Worm (Caenorhabditis elegans) whole organism, L4 larva: ENCODE measurements around the gene F54C9.3.

Experiments used
- D1046.2 ChIP-seq: fragments of 200-800 bp; sonication (Bioruptor generic); IDR thresholded peaks from 2 replicates; pipeline ENCODE4 v1.3.6; 2022; ENCODE audit warnings: missing genetic modification characterization, missing compliant biosample characterization
- F37D6.2 ChIP-seq: sonication (generic microtip); optimal IDR thresholded peaks from 2 replicates; lab custom pipeline; 2016; ENCODE audit warnings: mild to moderate bottlenecking, missing genetic modification characterization, missing compliant biosample characterization
- F49E8.2 ChIP-seq: sonication (generic microtip); optimal IDR thresholded peaks from 2 replicates; lab custom pipeline; 2016; ENCODE audit warnings: missing compliant biosample characterization, mild to moderate bottlenecking, missing genetic modification characterization, borderline replicate concordance
- T20F7.1 ChIP-seq: fragments of 200-800 bp; sonication (Bioruptor generic); optimal IDR thresholded peaks from 2 replicates; lab custom pipeline; 2018; ENCODE audit warnings: mild to moderate bottlenecking, missing genetic modification characterization, missing compliant biosample characterization
- T26A8.4 ChIP-seq: fragments of 200-800 bp; sonication (Bioruptor generic); IDR thresholded peaks from 2 replicates; pipeline ENCODE4 v1.3.6; 2022; ENCODE audit warnings: missing genetic modification characterization, missing compliant biosample characterization
- Y48G9A.11 ChIP-seq: fragments of 200-800 bp; sonication (Bioruptor generic); IDR thresholded peaks from 2 replicates; pipeline ENCODE4 v1.3.6; 2022; ENCODE audit warnings: missing genetic modification reagents, missing genetic modification characterization, missing compliant biosample characterization
- Y5F2A.4 ChIP-seq: fragments of 200-800 bp; sonication (Bioruptor generic); optimal IDR thresholded peaks from 2 replicates; lab custom pipeline; 2018; ENCODE audit warnings: mild to moderate bottlenecking, missing genetic modification characterization, missing compliant biosample characterization
- ZK546.5 ChIP-seq, 2 experiments: sonication (generic microtip); optimal IDR thresholded peaks; 2 replicates each; lab custom pipeline; 2017; ENCODE audit warnings: missing biosample characterization in 2 of 2, missing genetic modification characterization in 2 of 2
- aha-1 ChIP-seq: fragments of 150-350 bp; peaks from one replicate; lab custom pipeline; 2014; ENCODE audit warnings: missing biosample characterization, missing genetic modification characterization
- ama-1 ChIP-seq: fragments of 150-350 bp; optimal IDR thresholded peaks from 2 replicates; lab custom pipeline; 2014; ENCODE audit warnings: inconsistent platforms, mixed read lengths
- arid-1 ChIP-seq: fragments of 200-800 bp; sonication (Bioruptor generic); conservative IDR thresholded peaks from 2 replicates; pipeline ENCODE4 v1.3.6; 2022; ENCODE audit warnings: missing genetic modification reagents, missing genetic modification characterization, missing compliant biosample characterization
- ceh-20 ChIP-seq: fragments of 200-800 bp; sonication (Bioruptor generic); IDR thresholded peaks from 2 replicates; pipeline ENCODE4 v1.3.6; 2022; ENCODE audit warnings: missing genetic modification reagents, missing genetic modification characterization, missing compliant biosample characterization
- daf-8 ChIP-seq: fragments of 200-800 bp; sonication (Bioruptor generic); IDR thresholded peaks from 2 replicates; pipeline ENCODE4 v1.3.6; 2022; ENCODE audit warnings: missing genetic modification characterization, missing compliant biosample characterization
- dmd-8 ChIP-seq: fragments of 200-800 bp; sonication (Bioruptor generic); IDR thresholded peaks from 2 replicates; pipeline ENCODE4 v1.3.6; 2022; ENCODE audit warnings: missing genetic modification characterization, missing compliant biosample characterization
- dmd-9 ChIP-seq: fragments of 200-800 bp; sonication (Bioruptor generic); IDR thresholded peaks from 2 replicates; pipeline ENCODE4 v1.3.6; 2022; ENCODE audit warnings: missing genetic modification reagents, missing genetic modification characterization, missing compliant biosample characterization
- dpl-1 ChIP-seq: fragments of 150-350 bp; optimal IDR thresholded peaks from 2 replicates; lab custom pipeline; 2014; ENCODE audit warnings: missing biosample characterization, missing genetic modification reagents, missing genetic modification characterization
- egl-27 ChIP-seq: sonication (generic microtip); optimal IDR thresholded peaks from 3 replicates; lab custom pipeline; 2017; ENCODE audit warnings: missing biosample characterization, missing genetic modification reagents, missing genetic modification characterization
- egl-43 ChIP-seq: fragments of 200-800 bp; sonication (Bioruptor generic); IDR thresholded peaks from 2 replicates; pipeline ENCODE4 v1.3.6; 2022; ENCODE audit warnings: missing genetic modification reagents, missing genetic modification characterization, missing compliant biosample characterization
- fos-1 ChIP-seq: fragments of 150-350 bp; optimal IDR thresholded peaks from 2 replicates; lab custom pipeline; 2014; ENCODE audit warnings: missing biosample characterization, missing genetic modification characterization
- hif-1 ChIP-seq, 2 experiments: sonication (generic microtip); optimal IDR thresholded peaks; 2 replicates each; lab custom pipeline; 2016 to 2017; ENCODE audit warnings: missing compliant biosample characterization in 2 of 2, missing genetic modification characterization in 2 of 2, missing genetic modification reagents in 2 of 2, missing genotype in 2 of 2, mild to moderate bottlenecking in 1 of 2
- hlh-30 ChIP-seq: sonication (generic microtip); optimal IDR thresholded peaks from 2 replicates; lab custom pipeline; 2017; ENCODE audit warnings: antibody characterized with exemption, mild to moderate bottlenecking, missing genetic modification characterization, missing compliant biosample characterization; ENCODE audit not compliant: insufficient read depth
- hmg-1.1 ChIP-seq: fragments of 200-800 bp; sonication (Bioruptor generic); IDR thresholded peaks from 2 replicates; pipeline ENCODE4 v1.3.6; 2022; ENCODE audit warnings: missing genetic modification reagents, missing genetic modification characterization, missing compliant biosample characterization
- jun-1 ChIP-seq: fragments of 150-350 bp; optimal IDR thresholded peaks from 2 replicates; lab custom pipeline; 2014; ENCODE audit warnings: missing biosample characterization, missing genetic modification reagents, missing genetic modification characterization
- lim-7 ChIP-seq: fragments of 200-800 bp; sonication (Bioruptor generic); IDR thresholded peaks from 2 replicates; pipeline ENCODE4 v1.3.6; 2022; ENCODE audit warnings: missing genetic modification characterization, missing compliant biosample characterization
- lin-15B ChIP-seq: fragments of 150-350 bp; sonication (generic microtip); optimal IDR thresholded peaks from 3 replicates; lab custom pipeline; 2014; ENCODE audit warnings: missing biosample characterization, missing genetic modification characterization
- lin-38 ChIP-seq: fragments of 200-800 bp; sonication (Bioruptor generic); IDR thresholded peaks from 2 replicates; pipeline ENCODE4 v1.3.6; 2022; ENCODE audit warnings: missing genetic modification reagents, missing genetic modification characterization, missing compliant biosample characterization
- lir-3 ChIP-seq: sonication (generic microtip); optimal IDR thresholded peaks from 2 replicates; lab custom pipeline; 2016; ENCODE audit warnings: mild to moderate bottlenecking, missing genetic modification characterization, missing compliant biosample characterization
- lsy-2 ChIP-seq, 2 experiments: fragments of 150-350 bp in 1 of 2; sonication (generic microtip) in 1 of 2; optimal IDR thresholded peaks; 2 replicates each; lab custom pipeline; 2014 to 2017; ENCODE audit warnings: missing biosample characterization in 2 of 2, missing genetic modification characterization in 2 of 2
- mep-1 ChIP-seq: fragments of 150-350 bp; sonication (generic microtip); optimal IDR thresholded peaks from 3 replicates; lab custom pipeline; 2014; ENCODE audit warnings: missing biosample characterization, missing genetic modification characterization
- nhr-11 ChIP-seq: fragments of 150-350 bp; optimal IDR thresholded peaks from 2 replicates; lab custom pipeline; 2014; ENCODE audit warnings: missing biosample characterization, missing genetic modification characterization
- nhr-111 ChIP-seq: fragments of 200-800 bp; sonication (Bioruptor generic); optimal IDR thresholded peaks from 2 replicates; lab custom pipeline; 2018; ENCODE audit warnings: mild to moderate bottlenecking, missing genetic modification characterization, missing compliant biosample characterization
- nhr-25 ChIP-seq: sonication (generic microtip); optimal IDR thresholded peaks from 2 replicates; lab custom pipeline; 2017; ENCODE audit warnings: missing genetic modification characterization, mild to moderate bottlenecking, missing compliant biosample characterization, antibody characterized with exemption, moderate library complexity, borderline replicate concordance; ENCODE audit not compliant: insufficient read depth
- nhr-76 ChIP-seq: fragments of 150-350 bp; optimal IDR thresholded peaks from 2 replicates; lab custom pipeline; 2014; ENCODE audit warnings: missing biosample characterization, missing genetic modification characterization
- pha-4 ChIP-seq, 2 experiments: fragments of 150-350 bp in 1 of 2; fragments of 200-800 bp in 1 of 2; sonication (Bioruptor generic) in 1 of 2; IDR thresholded peaks in 1 of 2; optimal IDR thresholded peaks in 1 of 2; 2 replicates each; pipeline versions ENCODE4 v1.3.6 to Lab custom; 2014 to 2022; ENCODE audit warnings: missing genetic modification characterization in 2 of 2, missing genetic modification reagents in 2 of 2, missing biosample characterization in 1 of 2, missing compliant biosample characterization in 1 of 2
- php-3 ChIP-seq: fragments of 200-800 bp; sonication (Bioruptor generic); IDR thresholded peaks from 2 replicates; pipeline ENCODE4 v1.3.6; 2022; ENCODE audit warnings: missing genetic modification reagents, missing genetic modification characterization, missing compliant biosample characterization
- rbr-2 ChIP-seq: sonication (generic microtip); optimal IDR thresholded peaks from 2 replicates; lab custom pipeline; 2016; ENCODE audit warnings: missing genotype, missing genetic modification characterization, missing compliant biosample characterization
- saeg-2 ChIP-seq: fragments of 200-800 bp; sonication (Bioruptor generic); IDR thresholded peaks from 2 replicates; pipeline ENCODE4 v1.3.6; 2022; ENCODE audit warnings: missing genetic modification reagents, missing genetic modification characterization, missing compliant biosample characterization
- sdz-12 ChIP-seq: fragments of 200-800 bp; sonication (Bioruptor generic); optimal IDR thresholded peaks from 2 replicates; lab custom pipeline; 2018; ENCODE audit warnings: mild to moderate bottlenecking, missing genetic modification characterization, missing compliant biosample characterization
- skn-1 ChIP-seq: fragments of 150-350 bp; optimal IDR thresholded peaks from 2 replicates; lab custom pipeline; 2014; ENCODE audit warnings: missing biosample characterization, missing genetic modification characterization
- spr-1 ChIP-seq: sonication (generic microtip); optimal IDR thresholded peaks from 2 replicates; lab custom pipeline; 2016; ENCODE audit warnings: mild to moderate bottlenecking, missing genetic modification characterization, missing compliant biosample characterization
- spr-3 ChIP-seq: fragments of 200-800 bp; sonication (Bioruptor generic); optimal IDR thresholded peaks from 2 replicates; lab custom pipeline; 2018; ENCODE audit warnings: mild to moderate bottlenecking, missing genetic modification characterization, missing compliant biosample characterization
- tag-97 ChIP-seq: fragments of 200-800 bp; sonication (Bioruptor generic); IDR thresholded peaks from 2 replicates; pipeline ENCODE4 v1.3.6; 2022; ENCODE audit warnings: missing genetic modification characterization, missing compliant biosample characterization
- unc-130 ChIP-seq: sonication (generic microtip); optimal IDR thresholded peaks from 2 replicates; lab custom pipeline; 2016; ENCODE audit warnings: missing genetic modification reagents, missing genetic modification characterization, missing compliant biosample characterization
- unc-62 ChIP-seq, 3 experiments: fragments of 150-350 bp in 1 of 3; sonication (generic microtip); optimal IDR thresholded peaks in 2 of 3; peaks in 1 of 3; 1 replicate in 1 of 3; 2 replicates in 2 of 3; lab custom pipeline; 2014 to 2017; ENCODE audit warnings: missing biosample characterization in 3 of 3, missing genetic modification characterization in 3 of 3, missing genetic modification reagents in 3 of 3, missing genotype in 1 of 3
- vab-7 ChIP-seq: fragments of 200-800 bp; sonication (Bioruptor generic); IDR thresholded peaks from 2 replicates; pipeline ENCODE4 v1.3.6; 2022; ENCODE audit warnings: missing genetic modification reagents, missing genetic modification characterization, missing compliant biosample characterization
- zip-11 ChIP-seq: fragments of 200-800 bp; sonication (Bioruptor generic); IDR thresholded peaks from 2 replicates; pipeline ENCODE4 v1.3.6; 2022; ENCODE audit warnings: missing genetic modification characterization, missing compliant biosample characterization
- zip-2 ChIP-seq: fragments of 150-350 bp; optimal IDR thresholded peaks from 2 replicates; lab custom pipeline; 2014; ENCODE audit warnings: missing biosample characterization, missing genetic modification characterization
- ztf-11 ChIP-seq: fragments of 150-350 bp; optimal IDR thresholded peaks from 2 replicates; lab custom pipeline; 2014; ENCODE audit warnings: missing biosample characterization, missing genetic modification characterization
- ztf-7 ChIP-seq: fragments of 150-350 bp; optimal IDR thresholded peaks from 2 replicates; lab custom pipeline; 2014; ENCODE audit warnings: missing biosample characterization, missing genetic modification characterization

F54C9.3 gene

DNA sequence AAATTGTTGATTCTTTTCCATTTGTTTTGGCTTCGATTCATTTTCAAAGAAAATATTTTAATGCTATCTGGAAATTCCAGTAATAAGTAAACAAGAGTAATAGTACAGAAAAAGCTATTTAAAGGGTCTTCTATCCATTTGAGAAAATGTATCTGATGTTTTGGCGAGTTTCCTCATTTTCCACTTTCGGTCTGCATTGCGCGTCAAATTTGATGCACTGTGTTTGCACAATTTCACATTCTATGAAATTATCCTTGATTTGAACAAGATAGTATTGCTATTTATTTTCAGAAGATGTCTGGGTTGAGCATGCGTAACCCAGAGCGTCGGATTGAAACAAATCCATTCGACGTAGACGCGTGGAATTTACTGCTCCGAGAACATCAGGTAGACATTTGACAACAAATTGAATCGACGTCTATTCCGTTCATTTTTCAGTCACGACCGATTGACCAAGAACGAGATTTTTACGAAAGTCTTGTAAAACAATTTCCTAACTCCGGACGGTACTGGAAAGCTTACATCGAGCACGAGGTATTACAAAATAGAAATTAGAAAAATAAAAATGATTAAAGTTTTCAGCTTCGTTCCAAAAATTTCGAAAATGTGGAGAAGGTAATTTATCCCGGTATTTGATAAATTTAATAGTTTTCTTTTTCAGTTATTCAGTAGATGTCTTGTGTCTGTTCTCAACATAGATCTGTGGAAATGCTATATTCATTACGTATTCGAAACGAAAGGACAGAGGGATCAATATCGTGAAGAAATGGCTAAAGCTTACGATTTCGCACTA, 37.1 kb upstream of the F54C9.3 start, which contains the start of gene suf-1 (continued):
- TF ChIP-seq zip-11 (no peak), nhr-25 (tag; lab: Kevin White, UChicago) (peak; percentile 57), rbr-2 (tag; lab: Kevin White, UChicago) (no peak), dpl-1 (peak; percentile 30), tag-97 (GFP tag; lab: Robert Waterston, UW) (no peak), lir-3 (tag; lab: Kevin White, UChicago) (no peak), ama-1 (lab: Kevin White, UChicago) (peak; percentile 36), daf-8 (no peak), ZK546.5 (tag; optimal IDR thresholded peaks at IDR 0.05; lab: Kevin White, UChicago) (no peak), lin-15B (tag; lab: Kevin White, UChicago) (no peak), T26A8.4 (peak; percentile 50), ztf-11 (tag; lab: Kevin White, UChicago) (no peak), spr-1 (tag; lab: Kevin White, UChicago) (no peak), zip-2 (tag; lab: Kevin White, UChicago) (no peak), hmg-1.1 (GFP tag; lab: Robert Waterston, UW) (no peak), Y5F2A.4 (peak; percentile 21), T20F7.1 (no peak), unc-130 (GFP tag; lab: Kevin White, UChicago) (peak; percentile 57), lim-7 (no peak), ztf-7 (tag; lab: Kevin White, UChicago) (no peak), saeg-2 (GFP tag; lab: Robert Waterston, UW) (no peak), D1046.2 (GFP tag; lab: Robert Waterston, UW) (no peak), php-3 (GFP tag; lab: Robert Waterston, UW) (no peak), unc-62 (GFP tag; optimal IDR thresholded peaks at IDR 0.05 in 1 of 2; lab: Kevin White, UChicago) (peak in 1 of 2 experiments; percentile 60), unc-62 (tag; optimal IDR thresholded peaks at IDR 0.05; lab: Kevin White, UChicago) (no peak), spr-3 (GFP tag; lab: Kevin White, UChicago) (peak; percentile 46), vab-7 (0 out of 2 replicates have a peak, but pooled peaks have one; percentile 13), ceh-20 (GFP tag; lab: Robert Waterston, UW) (no peak), hif-1 (tag; optimal IDR thresholded peaks at IDR 0.05; lab: Kevin White, UChicago) (no peak), mep-1 (no peak), nhr-11 (tag; lab: Kevin White, UChicago) (no peak), lin-38 (GFP tag; lab: Robert Waterston, UW) (peak; percentile 80), dmd-9 (no peak), fos-1 (tag; lab: Kevin White, UChicago) (no peak), skn-1 (tag; lab: Kevin White, UChicago) (no peak), arid-1 (GFP tag; lab: Robert Waterston, UW) (peak; percentile 54; the same call in 1 of the 2 replicates), F49E8.2 (tag; lab: Kevin White, UChicago) (peak; percentile 92), pha-4 (GFP tag; IDR thresholded peaks at IDR 0.05; lab: Robert Waterston, UW) (peak; percentile 46; the same call in 1 of the 2 replicates), pha-4 (tag; optimal IDR thresholded peaks at IDR 0.05; lab: Kevin White, UChicago) (no peak), egl-43 (GFP tag; lab: Robert Waterston, UW) (no peak), egl-27 (no peak), nhr-111 (GFP tag; lab: Kevin White, UChicago) (no peak), lsy-2 (tag; optimal IDR thresholded peaks at IDR 0.05; lab: Kevin White, UChicago) (no peak), sdz-12 (GFP tag; lab: Kevin White, UChicago) (no peak), Y48G9A.11 (peak; percentile 64; the same call in 1 of the 2 replicates), aha-1 (peak; percentile 80), nhr-76 (tag; lab: Kevin White, UChicago) (no peak), dmd-8 (GFP tag; lab: Robert Waterston, UW) (peak; percentile 56; the same call in 1 of the 2 replicates), jun-1 (tag; lab: Kevin White, UChicago) (no peak), F37D6.2 (tag; lab: Kevin White, UChicago) (no peak), hlh-30 (tag; lab: Kevin White, UChicago) (no peak)
